Fruit fly (Drosophila melanogaster): ENCODE measurements around the gene fz2.

fz2 gene

DNA sequence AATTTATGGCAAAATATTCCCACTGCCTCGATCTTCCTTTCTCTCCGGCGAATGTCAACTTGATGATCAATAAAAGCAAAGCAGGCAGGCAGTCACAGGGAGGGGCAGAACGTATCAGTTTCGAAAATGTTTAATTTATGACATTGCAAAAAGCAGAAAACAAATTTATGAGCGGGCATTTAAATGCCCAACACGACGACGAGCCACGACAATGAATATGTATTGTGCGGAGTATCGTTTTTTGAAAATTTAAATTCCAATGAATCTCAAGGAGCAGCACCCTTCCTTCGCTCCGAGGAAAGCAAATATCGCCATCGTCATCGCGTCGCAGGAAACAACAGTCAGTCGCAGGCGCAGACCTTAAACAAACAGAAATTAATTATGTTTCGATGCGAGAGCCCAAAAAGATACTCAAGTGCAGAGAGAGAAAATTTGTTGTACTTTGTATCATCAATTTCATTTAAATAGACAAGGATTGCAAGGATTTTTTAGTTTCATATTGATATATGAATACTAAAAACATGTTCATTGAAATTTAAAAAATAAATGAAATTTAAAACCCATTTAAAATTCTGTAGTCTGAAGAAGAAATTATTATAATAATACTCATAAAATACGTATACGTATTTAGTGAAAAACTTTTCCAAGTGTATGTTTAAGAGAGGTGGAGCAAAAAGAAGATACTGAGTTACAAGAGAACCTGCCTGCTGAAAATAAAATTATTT is 72.4 kb downstream of the fz2 start (continued):
- TF ChIP-seq Chrac-16 (GFP tag; optimal IDR thresholded peaks at IDR 0.05), result peak; percentile 48
- peak; percentile 9; the same call in 1 of the 2 replicates for TF ChIP-seq CG32772 (GFP tag; IDR thresholded peaks at IDR 0.05)
- peak; percentile 78 for TF ChIP-seq CoRest (tag; optimal IDR thresholded peaks at IDR 0.05)
- TF ChIP-seq YL-1 (GFP tag; optimal IDR thresholded peaks at IDR 0.05), result no peak
- TF ChIP-seq gsb-n (tag; optimal IDR thresholded peaks at IDR 0.05), result peak; percentile 86
- no peak for TF ChIP-seq CG9215 (GFP tag; IDR thresholded peaks at IDR 0.05)
- no peak for TF ChIP-seq peb (GFP tag; IDR thresholded peaks at IDR 0.05)
- TF ChIP-seq Dek (tag; optimal IDR thresholded peaks at IDR 0.05), result peak; percentile 12
- TF ChIP-seq Med (GFP tag), result peak; percentile 5
- 0 out of 2 replicates have a peak, but pooled peaks have one; percentile 23 for TF ChIP-seq CG1024 (GFP tag; IDR thresholded peaks at IDR 0.05)
- TF ChIP-seq ttk (GFP tag; IDR thresholded peaks at IDR 0.05), result no peak
- TF ChIP-seq CG2202 (tag; optimal IDR thresholded peaks at IDR 0.05), result peak; percentile 31
- no peak for TF ChIP-seq MTF-1 (GFP tag; optimal IDR thresholded peaks at IDR 0.05; ENCODE audit: borderline replicate concordance)
- TF ChIP-seq Hr51 (GFP tag; optimal IDR thresholded peaks at IDR 0.05), result peak in 1 of 2 experiments; percentile 58
- no peak for TF ChIP-seq ato (GFP tag; IDR thresholded peaks at IDR 0.05; ENCODE audit: partially characterized antibody)
- peak; percentile 88 for TF ChIP-seq gem (tag; optimal IDR thresholded peaks at IDR 0.05)
- TF ChIP-seq Hey (tag; optimal IDR thresholded peaks at IDR 0.05), result no peak
- peak; percentile 57 for TF ChIP-seq row (GFP tag; IDR thresholded peaks at IDR 0.05)
- peak; percentile 40; the same call in 1 of the 2 replicates for TF ChIP-seq ara (GFP tag; IDR thresholded peaks at IDR 0.05)
- peak; percentile 33 for TF ChIP-seq CG6813 (GFP tag; optimal IDR thresholded peaks at IDR 0.05)

dm6 chr3L:19161291-19161690 is 73.9 kb downstream of the fz2 start:
- peak; percentile 8 for TF ChIP-seq gem (tag; optimal IDR thresholded peaks at IDR 0.05)
- no peak for TF ChIP-seq CG5180 (GFP tag; optimal IDR thresholded peaks at IDR 0.05)
- TF ChIP-seq ATbp (GFP tag; optimal IDR thresholded peaks at IDR 0.05), result peak; percentile 51
- TF ChIP-seq sens (GFP tag), result peak; percentile 76
- TF ChIP-seq gsb-n (tag; optimal IDR thresholded peaks at IDR 0.05), result no peak
- peak; percentile 13 for TF ChIP-seq CG18599 (GFP tag; optimal IDR thresholded peaks at IDR 0.05)
- TF ChIP-seq CG2889 (GFP tag; IDR thresholded peaks at IDR 0.05), result no peak
- no peak for TF ChIP-seq HmgD (GFP tag; optimal IDR thresholded peaks at IDR 0.05)
- no peak for TF ChIP-seq CG2129 (GFP tag; IDR thresholded peaks at IDR 0.05; ENCODE audit: partially characterized antibody)
- no peak for TF ChIP-seq pzg (GFP tag; optimal IDR thresholded peaks at IDR 0.05)
- no peak for TF ChIP-seq CG8765 (GFP tag; IDR thresholded peaks at IDR 0.05)
- peak; percentile 25 for TF ChIP-seq grn (GFP tag; optimal IDR thresholded peaks at IDR 0.05)
- TF ChIP-seq Hr39 (optimal IDR thresholded peaks at IDR 0.05), result no peak
- TF ChIP-seq CG2875 (GFP tag; optimal IDR thresholded peaks at IDR 0.05), result peak; percentile 19
- TF ChIP-seq amos (GFP tag; IDR thresholded peaks at IDR 0.05; ENCODE audit: partially characterized antibody), result no peak

- TF ChIP-seq dm (GFP tag; optimal IDR thresholded peaks at IDR 0.05) (no peak), Ssrp (tag; optimal IDR thresholded peaks at IDR 0.05) (peak; percentile 31), slbo (GFP tag; IDR thresholded peaks at IDR 0.05) (peak; percentile 45), CG17612 (GFP tag; IDR thresholded peaks at IDR 0.05) (no peak), Dll (GFP tag; IDR thresholded peaks at IDR 0.05; ENCODE audit: partially characterized antibody) (no peak), sima (GFP tag; optimal IDR thresholded peaks at IDR 0.05) (no peak), Drgx (GFP tag; IDR thresholded peaks at IDR 0.05) (peak; percentile 78), tin (GFP tag; optimal IDR thresholded peaks at IDR 0.05) (peak; percentile 49), CG4820 (GFP tag; optimal IDR thresholded peaks at IDR 0.05) (peak; percentile 31), PHDP (tag; optimal IDR thresholded peaks at IDR 0.05) (peak; percentile 18), p53 (GFP tag; optimal IDR thresholded peaks at IDR 0.05) (no peak), ac (GFP tag; optimal IDR thresholded peaks at IDR 0.05) (peak; percentile 42), Sox100B (GFP tag; optimal IDR thresholded peaks at IDR 0.05) (peak; percentile 10), cad (GFP tag; optimal IDR thresholded peaks at IDR 0.05) (no peak), Adf1 (GFP tag; IDR thresholded peaks at IDR 0.05) (no peak), Lim3 (GFP tag; IDR thresholded peaks at IDR 0.05) (no peak)
Measured at dm6 chr3L:19159894-19160293, 75.3 kb downstream of the fz2 start.
